Worm (Caenorhabditis elegans): Measurements from ENCODE around the gene C44C1.6.

Gene C44C1.6

ce11 chrX:1010627-1011452 is 40.8 kb upstream of the C44C1.6 start (continued):
- peak in 2 of 3 experiments; percentile 4 to 36 for TF ChIP-seq dpl-1 (GFP tag; optimal IDR thresholded peaks at IDR 0.05)
- TF ChIP-seq lin-14 (GFP tag; optimal IDR thresholded peaks at IDR 0.05), result peak; percentile 74
- TF ChIP-seq F16B12.6 (tag; optimal IDR thresholded peaks at IDR 0.05), result no peak
- TF ChIP-seq lir-3 (tag; optimal IDR thresholded peaks at IDR 0.05; ENCODE audit: poor library complexity), result peak; percentile 52
- TF ChIP-seq ceh-88 (GFP tag; IDR thresholded peaks at IDR 0.05), result 0 out of 2 replicates have a peak, but pooled peaks have one; percentile 3
- peak; percentile 38 for TF ChIP-seq C16A3.4 (tag; optimal IDR thresholded peaks at IDR 0.05)
- TF ChIP-seq nhr-19 (GFP tag; conservative IDR thresholded peaks at IDR 0.05), result peak; percentile 81
- peak; percentile 85 for TF ChIP-seq nhr-20 (tag; optimal IDR thresholded peaks at IDR 0.05)
- TF ChIP-seq Y116A8C.19 (tag; optimal IDR thresholded peaks at IDR 0.05; ENCODE audit: borderline replicate concordance), result no peak
- peak; percentile 26 for TF ChIP-seq lin-13 (GFP tag; optimal IDR thresholded peaks at IDR 0.05)
- TF ChIP-seq ama-1 (optimal IDR thresholded peaks at IDR 0.05), result peak; percentile 25
- TF ChIP-seq sptf-1 (tag; optimal IDR thresholded peaks at IDR 0.05), result no peak
- TF ChIP-seq hpl-2 (GFP tag; optimal IDR thresholded peaks at IDR 0.05), result peak; percentile 36
- TF ChIP-seq mef-2 (tag; optimal IDR thresholded peaks at IDR 0.05), result no peak
- no peak for TF ChIP-seq lin-39 (tag; optimal IDR thresholded peaks at IDR 0.05)
- peak; percentile 34 to 62 for TF ChIP-seq lsy-2 (tag; optimal IDR thresholded peaks at IDR 0.05)
- no peak for TF ChIP-seq nhr-28 (tag; optimal IDR thresholded peaks at IDR 0.05)
- no peak for TF ChIP-seq xbp-1 (tag; optimal IDR thresholded peaks at IDR 0.05)
- TF ChIP-seq lin-35 (GFP tag; optimal IDR thresholded peaks at IDR 0.05), result peak in 1 of 2 experiments; percentile 76
- peak; percentile 25 for TF ChIP-seq sox-4 (tag; optimal IDR thresholded peaks at IDR 0.05)
- TF ChIP-seq blmp-1 (tag; optimal IDR thresholded peaks at IDR 0.05), result peak; percentile 75
- TF ChIP-seq ceh-90 (tag; optimal IDR thresholded peaks at IDR 0.05), result no peak
- peak; percentile 68 for TF ChIP-seq skn-1 (tag; optimal IDR thresholded peaks at IDR 0.05)
- peak; percentile 38 for TF ChIP-seq swsn-7 (tag; optimal IDR thresholded peaks at IDR 0.05)
- no peak for TF ChIP-seq fkh-4 (tag; optimal IDR thresholded peaks at IDR 0.05; ENCODE audit: borderline replicate concordance)
- TF ChIP-seq mdl-1 (tag; optimal IDR thresholded peaks at IDR 0.05), result peak in 1 of 2 experiments; percentile 63
- peak; percentile 12 for TF ChIP-seq fkh-8 (tag; optimal IDR thresholded peaks at IDR 0.05)

- TF ChIP-seq aly-2 (tag; optimal IDR thresholded peaks at IDR 0.05) (no peak), elt-2 (tag; optimal IDR thresholded peaks at IDR 0.05) (peak; percentile 17)
Measured at ce11 chrX:1009512-1009911, 39.4 kb upstream of the C44C1.6 start.

- TF ChIP-seq mep-1 (tag; optimal IDR thresholded peaks at IDR 0.05) (peak; percentile 25), rnt-1 (tag; optimal IDR thresholded peaks at IDR 0.05) (no peak), zip-4 (GFP tag; optimal IDR thresholded peaks at IDR 0.05) (no peak), nhr-90 (tag; optimal IDR thresholded peaks at IDR 0.05; ENCODE audit: poor library complexity) (no peak), ceh-8 (GFP tag; optimal IDR thresholded peaks at IDR 0.05) (peak; percentile 27), sptf-1 (tag; optimal IDR thresholded peaks at IDR 0.05) (no peak), pqm-1 (tag; optimal IDR thresholded peaks at IDR 0.05) (no peak), efl-1 (optimal IDR thresholded peaks at IDR 0.05) (no peak), efl-1 (GFP tag; optimal IDR thresholded peaks at IDR 0.05 in 1 of 2) (no peak), aly-2 (tag; optimal IDR thresholded peaks at IDR 0.05) (no peak), fkh-10 (GFP tag; optimal IDR thresholded peaks at IDR 0.05) (no peak), nhr-85 (tag) (peak; percentile 81), sup-37 (GFP tag; optimal IDR thresholded peaks at IDR 0.05) (no peak), nhr-76 (tag; optimal IDR thresholded peaks at IDR 0.05) (no peak), blmp-1 (tag; optimal IDR thresholded peaks at IDR 0.05) (peak; percentile 29), ces-1 (GFP tag; optimal IDR thresholded peaks at IDR 0.05) (no peak)
Measured at ce11 chrX:1005026-1005425, 35.0 kb upstream of the C44C1.6 start.
